Fruit fly (Drosophila melanogaster) whole organism, adult: ENCODE results near the gene CG3546.

Source experiments
- CG12768 ChIP-seq: fragments of 200-800 bp; sonication (Bioruptor generic); optimal IDR thresholded peaks from 2 replicates; lab custom pipeline; 2017; ENCODE audit warnings: missing biosample characterization, missing genetic modification characterization, mild to moderate bottlenecking, moderate library complexity, missing genetic modification reagents
- CG14711 ChIP-seq: fragments of 200-800 bp; sonication (Bioruptor generic); optimal IDR thresholded peaks from 2 replicates; lab custom pipeline; 2018; ENCODE audit warnings: missing biosample characterization, mild to moderate bottlenecking, missing genetic modification characterization, moderate library complexity
- CG1620 ChIP-seq: fragments of 200-800 bp; sonication (Bioruptor generic); optimal IDR thresholded peaks from 2 replicates; lab custom pipeline; 2016; ENCODE audit warnings: missing biosample characterization, missing genetic modification characterization
- CG7101 ChIP-seq: fragments of 200-800 bp; sonication (Bioruptor generic); optimal IDR thresholded peaks from 2 replicates; lab custom pipeline; 2018; ENCODE audit warnings: missing biosample characterization, mild to moderate bottlenecking, missing genetic modification characterization, moderate library complexity
- Hr96 ChIP-seq: fragments of 200-800 bp; sonication (Bioruptor generic); optimal IDR thresholded peaks from 2 replicates; lab custom pipeline; 2016; ENCODE audit warnings: missing biosample characterization, missing genetic modification characterization
- bab1 ChIP-seq: fragments of 200-800 bp; sonication (Bioruptor generic); optimal IDR thresholded peaks from 3 replicates; lab custom pipeline; 2019; ENCODE audit warnings: missing biosample characterization, mild to moderate bottlenecking, missing genetic modification characterization, moderate library complexity
- kay ChIP-seq: fragments of 200-800 bp; sonication (Bioruptor generic); peaks from one replicate; lab custom pipeline; 2016; ENCODE audit warnings: missing biosample characterization, missing genetic modification characterization, borderline replicate concordance
- pad ChIP-seq: fragments of 200-800 bp; sonication (Bioruptor generic); optimal IDR thresholded peaks from 3 replicates; lab custom pipeline; 2017; ENCODE audit warnings: missing biosample characterization, missing genetic modification characterization, mild to moderate bottlenecking, moderate library complexity, missing genetic modification reagents
- tj ChIP-seq: fragments of 200-800 bp; sonication (Bioruptor generic); optimal IDR thresholded peaks from 3 replicates; lab custom pipeline; 2017; ENCODE audit warnings: missing biosample characterization, mild to moderate bottlenecking, missing genetic modification characterization, moderate library complexity

- TF ChIP-seq CG14711 (tag; lab: Kevin White, UChicago) (no peak), CG1620 (GFP tag; lab: Kevin White, UChicago) (no peak), bab1 (no peak), tj (GFP tag; lab: Kevin White, UChicago) (no peak), Hr96 (GFP tag; lab: Kevin White, UChicago) (no peak), kay (no peak), CG7101 (tag; lab: Kevin White, UChicago) (no peak), pad (GFP tag; lab: Kevin White, UChicago) (no peak), CG12768 (no peak)
These were observed 31.1 kb downstream of the CG3546 start for dm6 chrX:4588981-4589380.
